Worm (Caenorhabditis elegans): Measurements from ENCODE around the gene rsef-1.

DNA sequence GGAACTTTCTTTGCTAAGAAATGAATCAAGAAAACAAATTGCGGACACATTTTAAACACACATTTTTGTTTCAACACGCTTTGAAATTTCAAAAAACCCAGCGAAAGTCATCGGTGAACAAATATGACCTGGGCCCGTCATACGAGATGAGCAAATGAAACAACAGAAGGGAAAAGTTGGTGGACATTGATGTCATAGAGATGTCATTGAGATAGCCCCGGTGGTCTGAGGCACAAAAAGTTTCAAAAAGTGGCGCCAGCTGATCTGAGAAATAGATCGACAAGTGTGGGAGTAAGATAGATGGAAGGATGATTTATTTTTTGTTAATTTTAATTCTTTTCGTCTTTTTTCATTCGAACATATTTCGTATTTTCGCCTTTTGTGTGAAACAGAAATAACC, 10.5 kb downstream of the rsef-1 start:
- TF ChIP-seq jun-1 (tag; optimal IDR thresholded peaks at IDR 0.05) = no peak
- TF ChIP-seq pqm-1 (tag; optimal IDR thresholded peaks at IDR 0.05) = no peak
- no peak for TF ChIP-seq nhr-67 (tag; optimal IDR thresholded peaks at IDR 0.05)
- no peak for TF ChIP-seq nhr-76 (tag; optimal IDR thresholded peaks at IDR 0.05)
- no peak for TF ChIP-seq snpc-4 (tag; optimal IDR thresholded peaks at IDR 0.05)
- TF ChIP-seq ZK546.5 (tag; optimal IDR thresholded peaks at IDR 0.05) = no peak
- no peak for TF ChIP-seq egl-27 (tag; optimal IDR thresholded peaks at IDR 0.05)
- TF ChIP-seq elt-3 (tag; optimal IDR thresholded peaks at IDR 0.05) = no peak
- no peak for TF ChIP-seq lin-15B (tag; optimal IDR thresholded peaks at IDR 0.05)
